Worm (Caenorhabditis elegans) whole organism, L3 larva: ENCODE measurements around the gene Y43C5B.3.

Experiments
- aly-2 ChIP-seq: fragments of 150-350 bp; optimal IDR thresholded peaks from 2 replicates; lab custom pipeline; 2014; ENCODE audit warnings: missing biosample characterization, missing genetic modification characterization
- ceh-82 ChIP-seq: fragments of 150-350 bp; optimal IDR thresholded peaks from 2 replicates; lab custom pipeline; 2014; ENCODE audit warnings: missing biosample characterization, missing genetic modification characterization
- jun-1 ChIP-seq: fragments of 150-350 bp; optimal IDR thresholded peaks from 2 replicates; lab custom pipeline; 2014; ENCODE audit warnings: missing biosample characterization, missing genetic modification reagents, missing genetic modification characterization
- nfya-1 ChIP-seq: sonication (generic microtip); optimal IDR thresholded peaks from 2 replicates; lab custom pipeline; 2017; ENCODE audit warnings: missing genetic modification characterization, mild to moderate bottlenecking, missing compliant biosample characterization, antibody characterized with exemption, moderate library complexity; ENCODE audit not compliant: insufficient read depth
- nhr-237 ChIP-seq: fragments of 150-350 bp; optimal IDR thresholded peaks from 2 replicates; lab custom pipeline; 2014; ENCODE audit warnings: missing biosample characterization, missing genetic modification characterization
- pqm-1 ChIP-seq: fragments of 150-350 bp; optimal IDR thresholded peaks from 2 replicates; lab custom pipeline; 2017; ENCODE audit warnings: missing biosample characterization, missing genetic modification characterization, inconsistent platforms

The Y43C5B.3 gene

DNA sequence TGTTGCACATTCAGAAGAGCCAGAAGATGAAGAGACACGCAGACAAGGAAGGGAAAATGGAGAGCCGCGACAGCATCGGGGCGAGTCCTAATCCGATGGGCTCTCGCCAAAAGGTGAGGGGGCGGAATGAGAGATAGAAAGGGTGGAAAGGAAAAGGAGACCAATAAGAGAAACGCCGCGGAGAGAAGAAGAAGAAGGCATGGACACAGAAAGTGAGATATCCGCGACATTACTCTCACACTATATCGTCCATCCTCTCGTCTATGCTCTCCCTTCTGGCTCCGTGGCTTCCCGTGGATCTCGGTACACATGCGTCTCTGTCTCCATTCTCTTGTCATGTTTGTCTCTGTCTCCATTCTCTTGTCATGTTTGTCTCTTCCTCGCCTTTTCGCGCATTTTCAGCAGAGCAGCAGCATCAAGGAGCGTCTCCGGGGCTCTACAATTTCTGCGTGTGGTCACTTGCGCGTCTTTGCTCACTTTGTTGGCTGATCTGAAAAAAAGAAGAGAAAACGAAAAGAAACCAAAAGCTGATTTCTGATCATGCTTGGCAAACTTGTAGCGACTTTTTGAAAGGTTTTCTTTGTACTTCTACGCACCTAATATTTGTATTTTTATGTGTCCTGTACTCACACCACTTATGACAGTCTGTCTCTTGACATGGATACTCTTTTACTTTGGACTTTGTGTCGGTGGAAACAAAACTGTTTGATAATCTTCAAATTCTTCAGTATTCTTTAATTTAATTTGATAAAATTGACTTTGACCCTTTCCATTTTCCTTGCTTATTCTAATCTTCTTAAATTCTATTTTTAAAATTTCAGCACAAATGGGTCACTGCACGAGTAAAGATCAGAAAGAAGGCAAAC, 53.0 kb downstream of the Y43C5B.3 start, which contains the start of gene gpa-7 (continued):
- TF ChIP-seq aly-2 (tag; lab: Kevin White, UChicago) (no peak), jun-1 (tag; lab: Kevin White, UChicago) (no peak), ceh-82 (no peak), nfya-1 (tag; lab: Kevin White, UChicago) (peak; percentile 87), nhr-237 (tag; lab: Kevin White, UChicago) (no peak), pqm-1 (no peak)
